Worm (Caenorhabditis elegans) whole organism, L3 larva: ENCODE measurements around the gene F01E11.18.

Source experiments
- R02D3.7 ChIP-seq: fragments of 150-350 bp; optimal IDR thresholded peaks from 2 replicates; lab custom pipeline; 2014; ENCODE audit warnings: missing biosample characterization, missing genetic modification characterization
- ZK546.5 ChIP-seq: sonication (generic microtip); optimal IDR thresholded peaks from 2 replicates; lab custom pipeline; 2017; ENCODE audit warnings: missing biosample characterization, missing genetic modification characterization
- aly-2 ChIP-seq: fragments of 150-350 bp; optimal IDR thresholded peaks from 2 replicates; lab custom pipeline; 2014; ENCODE audit warnings: missing biosample characterization, missing genetic modification characterization
- ceh-16 ChIP-seq: sonication (generic microtip); optimal IDR thresholded peaks from 2 replicates; lab custom pipeline; 2017; ENCODE audit warnings: missing biosample characterization, missing genetic modification characterization
- ceh-28 ChIP-seq: fragments of 150-350 bp; optimal IDR thresholded peaks from 2 replicates; lab custom pipeline; 2014; ENCODE audit warnings: missing biosample characterization, missing genetic modification reagents, missing genetic modification characterization
- ceh-82 ChIP-seq: fragments of 150-350 bp; optimal IDR thresholded peaks from 2 replicates; lab custom pipeline; 2014; ENCODE audit warnings: missing biosample characterization, missing genetic modification characterization
- daf-12 ChIP-seq: fragments of 150-350 bp; optimal IDR thresholded peaks from 2 replicates; lab custom pipeline; 2014; ENCODE audit warnings: missing biosample characterization, missing genetic modification reagents, missing genetic modification characterization
- egl-5 ChIP-seq: fragments of 150-350 bp; optimal IDR thresholded peaks from 2 replicates; lab custom pipeline; 2017; ENCODE audit warnings: missing biosample characterization, missing genetic modification reagents, missing genetic modification characterization, inconsistent platforms
- elt-2 ChIP-seq: sonication (generic microtip); optimal IDR thresholded peaks from 2 replicates; lab custom pipeline; 2016; ENCODE audit warnings: missing genetic modification reagents, mild to moderate bottlenecking, missing genetic modification characterization, missing compliant biosample characterization
- elt-3 ChIP-seq, 3 experiments: fragments of 150-350 bp in 1 of 3; sonication (generic microtip) in 2 of 3; optimal IDR thresholded peaks; 2 replicates in 2 of 3; 4 replicates in 1 of 3; lab custom pipeline; 2014 to 2017; ENCODE audit warnings: missing biosample characterization in 3 of 3, missing genetic modification characterization in 3 of 3
- fkh-10 ChIP-seq: sonication (generic microtip); optimal IDR thresholded peaks from 2 replicates; lab custom pipeline; 2017; ENCODE audit warnings: missing biosample characterization, missing genetic modification reagents, missing genetic modification characterization
- fkh-2 ChIP-seq: fragments of 150-350 bp; optimal IDR thresholded peaks from 2 replicates; lab custom pipeline; 2014; ENCODE audit warnings: missing biosample characterization, missing genetic modification reagents, missing genetic modification characterization
- jun-1 ChIP-seq: fragments of 150-350 bp; optimal IDR thresholded peaks from 2 replicates; lab custom pipeline; 2014; ENCODE audit warnings: missing biosample characterization, missing genetic modification reagents, missing genetic modification characterization
- lin-15B ChIP-seq: fragments of 150-350 bp; optimal IDR thresholded peaks from 2 replicates; lab custom pipeline; 2014; ENCODE audit warnings: missing biosample characterization, missing genetic modification characterization
- lin-39 ChIP-seq: fragments of 150-350 bp; optimal IDR thresholded peaks from 2 replicates; lab custom pipeline; 2018; ENCODE audit warnings: missing biosample characterization, missing genetic modification reagents, missing genetic modification characterization
- lsy-12 ChIP-seq: sonication (generic microtip); optimal IDR thresholded peaks from 2 replicates; lab custom pipeline; 2016; ENCODE audit warnings: mild to moderate bottlenecking, missing genetic modification characterization, missing compliant biosample characterization
- mdl-1 ChIP-seq: fragments of 150-350 bp; optimal IDR thresholded peaks from 2 replicates; lab custom pipeline; 2014; ENCODE audit warnings: missing biosample characterization, missing genetic modification characterization
- mml-1 ChIP-seq: fragments of 150-350 bp; sonication (generic microtip); optimal IDR thresholded peaks from 3 replicates; lab custom pipeline; 2014; ENCODE audit warnings: missing biosample characterization, missing genetic modification characterization
- nfya-1 ChIP-seq: sonication (generic microtip); optimal IDR thresholded peaks from 2 replicates; lab custom pipeline; 2017; ENCODE audit warnings: missing genetic modification characterization, mild to moderate bottlenecking, missing compliant biosample characterization, antibody characterized with exemption, moderate library complexity; ENCODE audit not compliant: insufficient read depth
- nhr-12 ChIP-seq: fragments of 150-350 bp; optimal IDR thresholded peaks from 2 replicates; lab custom pipeline; 2014; ENCODE audit warnings: missing biosample characterization, missing genetic modification characterization
- nhr-23 ChIP-seq: fragments of 150-350 bp; optimal IDR thresholded peaks from 2 replicates; lab custom pipeline; 2014; ENCODE audit warnings: missing biosample characterization, missing genetic modification reagents, missing genetic modification characterization
- nhr-237 ChIP-seq: fragments of 150-350 bp; optimal IDR thresholded peaks from 2 replicates; lab custom pipeline; 2014; ENCODE audit warnings: missing biosample characterization, missing genetic modification characterization
- nhr-28 ChIP-seq: fragments of 150-350 bp; optimal IDR thresholded peaks from 2 replicates; lab custom pipeline; 2014; ENCODE audit warnings: missing biosample characterization, missing genetic modification characterization
- nhr-43 ChIP-seq: sonication (generic microtip); optimal IDR thresholded peaks from 2 replicates; lab custom pipeline; 2016; ENCODE audit warnings: mild to moderate bottlenecking, missing genetic modification characterization, missing compliant biosample characterization; ENCODE audit not compliant: poor library complexity, severe bottlenecking
- nhr-67 ChIP-seq: fragments of 150-350 bp; optimal IDR thresholded peaks from 2 replicates; lab custom pipeline; 2014; ENCODE audit warnings: missing biosample characterization, missing genetic modification characterization
- nhr-76 ChIP-seq: fragments of 150-350 bp; sonication (generic microtip); optimal IDR thresholded peaks from 5 replicates; lab custom pipeline; 2014; ENCODE audit warnings: missing biosample characterization, missing genetic modification characterization
- pha-4 ChIP-seq: fragments of 150-350 bp; optimal IDR thresholded peaks from 2 replicates; lab custom pipeline; 2014; ENCODE audit warnings: missing biosample characterization, missing genetic modification reagents, missing genetic modification characterization
- pqm-1 ChIP-seq: fragments of 150-350 bp; optimal IDR thresholded peaks from 2 replicates; lab custom pipeline; 2017; ENCODE audit warnings: missing biosample characterization, missing genetic modification characterization, inconsistent platforms
- skn-1 ChIP-seq: fragments of 150-350 bp; optimal IDR thresholded peaks from 2 replicates; lab custom pipeline; 2014; ENCODE audit warnings: missing biosample characterization, missing genetic modification characterization
- snpc-4 ChIP-seq: fragments of 150-350 bp; optimal IDR thresholded peaks from 2 replicates; lab custom pipeline; 2014; ENCODE audit warnings: missing biosample characterization, missing genetic modification characterization
- tbx-2 ChIP-seq: sonication (generic microtip); optimal IDR thresholded peaks from 2 replicates; lab custom pipeline; 2016; ENCODE audit warnings: mild to moderate bottlenecking, missing genetic modification characterization, missing compliant biosample characterization
- unc-39 ChIP-seq: sonication (generic microtip); optimal IDR thresholded peaks from 4 replicates; lab custom pipeline; 2017; ENCODE audit warnings: missing biosample characterization, missing genetic modification characterization
- ztf-11 ChIP-seq: fragments of 150-350 bp; optimal IDR thresholded peaks from 2 replicates; lab custom pipeline; 2014; ENCODE audit warnings: missing biosample characterization, missing genetic modification characterization
- ztf-4 ChIP-seq: fragments of 150-350 bp; optimal IDR thresholded peaks from 2 replicates; lab custom pipeline; 2014; ENCODE audit warnings: missing biosample characterization, missing genetic modification characterization

Gene F01E11.18

DNA sequence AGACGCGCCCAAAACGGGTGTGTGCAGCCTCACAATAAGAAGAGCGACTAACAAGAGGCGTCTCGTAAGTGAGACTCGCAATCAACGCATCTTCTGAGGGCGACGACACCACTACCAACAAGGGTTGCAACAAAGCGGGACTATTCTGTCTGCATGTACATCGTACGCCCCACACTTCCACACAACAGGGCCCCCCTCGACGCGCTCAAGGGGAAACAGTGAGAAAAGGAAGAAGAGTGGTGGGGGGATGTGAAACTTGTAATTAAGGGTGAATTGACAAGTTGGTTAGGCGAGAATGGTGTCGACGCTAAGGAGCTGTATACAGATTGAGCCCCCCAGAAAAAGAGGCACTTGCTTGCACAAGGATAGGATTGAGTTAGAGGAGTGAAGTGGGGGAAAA lies 36.1 kb upstream of the F01E11.18 start:
- TF ChIP-seq mdl-1 (tag; lab: Kevin White, UChicago) (no peak), elt-3 (tag; optimal IDR thresholded peaks at IDR 0.05; lab: Kevin White, UChicago) (no peak), unc-39 (tag; lab: Kevin White, UChicago) (no peak), nfya-1 (no peak), tbx-2 (no peak), nhr-12 (no peak), nhr-237 (tag; lab: Kevin White, UChicago) (no peak), mml-1 (tag; lab: Kevin White, UChicago) (no peak), fkh-2 (tag; lab: Kevin White, UChicago) (no peak), ceh-82 (tag; lab: Kevin White, UChicago) (no peak), pqm-1 (no peak), jun-1 (no peak), nhr-23 (tag; lab: Kevin White, UChicago) (no peak), ceh-16 (no peak), lin-39 (tag; lab: Kevin White, UChicago) (no peak), skn-1 (tag; lab: Kevin White, UChicago) (no peak), lsy-12 (no peak)

DNA sequence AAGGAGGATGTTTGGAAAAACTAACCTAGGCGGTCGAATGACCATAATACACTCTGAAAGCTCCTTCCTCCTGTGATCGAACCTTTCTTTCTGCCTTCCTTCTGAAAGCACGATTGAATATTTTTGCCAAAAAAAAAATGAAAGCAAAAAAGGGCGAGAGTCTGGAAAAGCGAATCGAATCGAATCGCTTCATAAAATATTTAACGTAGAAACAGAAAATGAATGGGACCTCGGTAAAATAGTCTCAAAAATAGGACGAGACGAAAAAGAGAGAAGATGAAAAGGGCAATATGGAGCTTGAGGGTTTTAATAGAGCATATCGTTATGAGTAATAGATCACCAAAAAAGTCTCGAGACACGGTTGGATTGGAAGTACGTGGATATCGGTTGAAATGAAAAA lies 33.1 kb upstream of the F01E11.18 start, which contains the start of gene inx-1:
TSS of gene inx-1 (minus strand) at position 101 of the 400 bp plus-strand sequence.
- TF ChIP-seq lin-15B (no peak), ztf-4 (tag; lab: Kevin White, UChicago) (no peak), fkh-10 (GFP tag; lab: Kevin White, UChicago) (no peak), snpc-4 (tag; lab: Kevin White, UChicago) (no peak), daf-12 (tag; lab: Kevin White, UChicago) (no peak), skn-1 (tag; lab: Kevin White, UChicago) (no peak), R02D3.7 (tag; lab: Kevin White, UChicago) (no peak), jun-1 (no peak), ztf-11 (tag; lab: Kevin White, UChicago) (no peak), lin-39 (tag; lab: Kevin White, UChicago) (no peak), nhr-76 (tag; lab: Kevin White, UChicago) (no peak), elt-2 (no peak), ceh-82 (tag; lab: Kevin White, UChicago) (no peak), aly-2 (tag; lab: Kevin White, UChicago) (no peak), unc-39 (tag; lab: Kevin White, UChicago) (no peak), pha-4 (tag; lab: Kevin White, UChicago) (no peak), mml-1 (tag; lab: Kevin White, UChicago) (no peak), nhr-67 (tag; lab: Kevin White, UChicago) (no peak), pqm-1 (no peak)

DNA sequence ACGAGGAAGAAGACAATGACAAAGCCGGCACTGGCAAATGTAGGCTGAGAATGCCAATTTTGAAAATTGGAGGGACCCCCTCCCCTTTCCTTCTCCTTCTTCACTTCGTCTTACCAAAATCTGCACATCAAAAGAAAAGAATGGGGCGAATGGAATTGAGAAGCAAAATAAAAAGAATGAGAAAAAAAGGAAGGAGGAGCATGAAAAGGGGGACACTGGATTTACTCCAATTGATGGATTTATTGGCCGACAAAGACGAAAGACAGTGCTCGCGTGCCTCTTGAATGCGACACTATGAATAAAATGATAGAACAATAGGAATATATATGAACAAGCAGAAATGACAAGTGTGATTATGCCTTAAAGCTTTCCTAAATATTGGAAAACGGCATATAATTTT lies 30.5 kb upstream of the F01E11.18 start:
- TF ChIP-seq ceh-28 (tag; lab: Kevin White, UChicago), result no peak
- no peak for TF ChIP-seq ztf-11 (tag; lab: Kevin White, UChicago)
- TF ChIP-seq nhr-43, result no peak
- no peak for TF ChIP-seq ZK546.5
- TF ChIP-seq nhr-28 (tag; lab: Kevin White, UChicago), result no peak
- no peak for TF ChIP-seq fkh-10 (GFP tag; lab: Kevin White, UChicago)
- peak; percentile 5 for TF ChIP-seq lin-39 (tag; lab: Kevin White, UChicago)

DNA sequence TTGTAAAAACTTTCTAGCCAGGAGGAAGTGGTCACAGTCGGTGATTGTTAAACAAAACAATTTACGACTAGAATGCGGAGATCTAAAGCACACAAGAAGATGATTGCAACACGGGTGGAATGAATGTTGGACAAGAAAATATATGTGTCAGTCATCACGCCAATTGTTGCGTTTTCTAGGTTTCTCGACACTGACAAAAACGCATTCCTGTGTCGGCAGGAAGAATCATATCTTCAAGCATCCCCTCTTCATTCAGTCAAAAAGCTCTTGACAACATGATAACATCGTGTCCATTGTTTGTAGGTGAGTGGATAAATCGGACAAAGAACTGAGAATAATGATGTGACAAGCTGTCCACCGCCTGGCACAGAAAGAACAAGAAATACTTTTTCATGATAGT lies 29.9 kb upstream of the F01E11.18 start:
- TF ChIP-seq aly-2 (tag; lab: Kevin White, UChicago) (no peak), egl-5 (tag; lab: Kevin White, UChicago) (peak; percentile 49)

DNA sequence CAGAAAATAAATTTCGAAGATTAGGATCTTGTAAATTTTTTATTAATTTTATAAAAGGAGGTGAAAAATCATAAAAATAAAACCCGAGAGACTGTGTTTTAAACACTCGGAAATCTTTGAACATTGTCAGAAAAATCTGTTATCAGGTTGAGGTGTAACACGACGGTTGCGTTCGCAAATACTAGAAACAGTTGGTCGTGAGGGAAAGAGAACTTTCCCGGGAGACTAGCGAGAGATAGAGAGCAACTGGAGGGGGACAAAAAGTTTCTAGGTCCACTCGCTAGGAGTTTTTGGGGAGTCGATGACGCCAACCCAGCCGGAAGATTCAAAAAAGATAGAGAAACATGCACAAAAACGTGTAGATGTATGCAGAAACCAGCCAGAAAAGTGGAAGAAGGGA lies 27.1 kb upstream of the F01E11.18 start:
- TF ChIP-seq elt-3 (tag; optimal IDR thresholded peaks at IDR 0.05; lab: Kevin White, UChicago) (no peak), lin-39 (tag; lab: Kevin White, UChicago) (no peak), nfya-1 (peak; percentile 5)
